Worm (Caenorhabditis elegans): ENCODE data around the gene F59B2.12.

ce11 chrIII:9037658-9038057, 20.3 kb downstream of the F59B2.12 start, which contains the start of gene R107.9:
- TF ChIP-seq ceh-34 (tag; optimal IDR thresholded peaks at IDR 0.05) (no peak), pqm-1 (tag; optimal IDR thresholded peaks at IDR 0.05) (no peak), unc-42 (tag; optimal IDR thresholded peaks at IDR 0.05) (no peak), fax-1 (tag; optimal IDR thresholded peaks at IDR 0.05) (no peak), C08G9.2 (tag; optimal IDR thresholded peaks at IDR 0.05) (no peak), ref-2 (tag; optimal IDR thresholded peaks at IDR 0.05) (no peak), pat-9 (tag; optimal IDR thresholded peaks at IDR 0.05) (no peak), hlh-13 (GFP tag; optimal IDR thresholded peaks at IDR 0.05) (no peak)
